Fruit fly (Drosophila melanogaster) whole organism, embryonic: Measurements from ENCODE around the gene Obp99d.
A peak's percentile ranks its signal among the peaks of the same experiment; 100 is the strongest.

Source experiments
- Asciz ChIP-seq: fragments of 200-800 bp; sonication (Bioruptor generic); optimal IDR thresholded peaks from 2 replicates; lab custom pipeline; 2017; ENCODE audit warnings: missing biosample characterization, mild to moderate bottlenecking, missing genetic modification characterization, missing genetic modification reagents
- Awh ChIP-seq: fragments of 200-800 bp; sonication (Bioruptor generic); IDR thresholded peaks from 2 replicates; pipeline ENCODE4, ENCODE4 v1.3.6; 2022; ENCODE audit warnings: missing biosample characterization, missing genetic modification characterization
- B-H1 ChIP-seq: fragments of 200-800 bp; sonication (Bioruptor generic); IDR thresholded peaks from 3 replicates; pipeline ENCODE4 v1.3.6; 2022; ENCODE audit warnings: missing biosample characterization, missing genetic modification characterization
- B-H2 ChIP-seq: fragments of 200-800 bp; sonication (Bioruptor generic); optimal IDR thresholded peaks from 2 replicates; lab custom pipeline; 2018; ENCODE audit warnings: missing biosample characterization, mild to moderate bottlenecking, missing genetic modification characterization
- CG12155 ChIP-seq: fragments of 200-800 bp; sonication (Bioruptor generic); optimal IDR thresholded peaks from 3 replicates; lab custom pipeline; 2016; ENCODE audit warnings: missing biosample characterization, missing genetic modification characterization
- CG12769 ChIP-seq: fragments of 200-800 bp; sonication (Bioruptor generic); optimal IDR thresholded peaks from 2 replicates; lab custom pipeline; 2019; ENCODE audit warnings: missing biosample characterization, mild to moderate bottlenecking, missing genetic modification characterization, moderate library complexity
- CG13424 ChIP-seq: fragments of 200-800 bp; sonication (Bioruptor generic); optimal IDR thresholded peaks from 2 replicates; lab custom pipeline; 2019; ENCODE audit warnings: missing biosample characterization, mild to moderate bottlenecking, missing genetic modification characterization, moderate library complexity
- CG13624 ChIP-seq: fragments of 200-800 bp; sonication (Bioruptor generic); optimal IDR thresholded peaks from 2 replicates; lab custom pipeline; 2016; ENCODE audit warnings: missing biosample characterization, missing genetic modification characterization
- CG16863 ChIP-seq: fragments of 200-800 bp; sonication (Bioruptor generic); optimal IDR thresholded peaks from 3 replicates; lab custom pipeline; 2016; ENCODE audit warnings: missing biosample characterization, missing genetic modification characterization
- CG17328 ChIP-seq: fragments of 200-800 bp; sonication (Bioruptor generic); IDR thresholded peaks from 2 replicates; pipeline ENCODE4 v1.3.6; 2022; ENCODE audit warnings: missing biosample characterization, missing genetic modification characterization
- CG17829 ChIP-seq: fragments of 200-800 bp; optimal IDR thresholded peaks from 2 replicates; lab custom pipeline; 2019; ENCODE audit warnings: missing biosample characterization, mild to moderate bottlenecking, missing genetic modification characterization, moderate library complexity
- CG18476 ChIP-seq: fragments of 200-800 bp; sonication (Bioruptor generic); optimal IDR thresholded peaks from 2 replicates; lab custom pipeline; 2016; ENCODE audit warnings: missing biosample characterization, mild to moderate bottlenecking, missing genetic modification characterization
- CG18764 ChIP-seq: fragments of 200-800 bp; sonication (Bioruptor generic); optimal IDR thresholded peaks from 3 replicates; lab custom pipeline; 2016; ENCODE audit warnings: missing biosample characterization, missing genetic modification characterization
- CG31224 ChIP-seq: fragments of 200-800 bp; sonication (Bioruptor generic); IDR thresholded peaks from 2 replicates; pipeline ENCODE4 v1.3.6; 2022; ENCODE audit warnings: missing biosample characterization, missing genetic modification characterization
- CG32532 ChIP-seq: fragments of 200-800 bp; sonication (Bioruptor generic); IDR thresholded peaks from 2 replicates; pipeline ENCODE4 v1.3.6; 2022; ENCODE audit warnings: missing biosample characterization, missing genetic modification characterization
- CG32772 ChIP-seq: fragments of 200-800 bp; sonication (Bioruptor generic); IDR thresholded peaks from 2 replicates; pipeline ENCODE4 v1.3.6; 2022; ENCODE audit warnings: missing biosample characterization, missing genetic modification characterization
- CG3838 ChIP-seq: fragments of 200-800 bp; sonication (Bioruptor generic); optimal IDR thresholded peaks from 3 replicates; lab custom pipeline; 2016; ENCODE audit warnings: missing biosample characterization, missing genetic modification characterization
- CG4360 ChIP-seq: fragments of 200-800 bp; sonication (Bioruptor generic); IDR thresholded peaks from 2 replicates; pipeline ENCODE4 v1.3.6; 2022; ENCODE audit warnings: missing biosample characterization, missing genetic modification characterization
- CG6654 ChIP-seq: fragments of 200-800 bp; sonication (Bioruptor generic); optimal IDR thresholded peaks from 2 replicates; lab custom pipeline; 2017; ENCODE audit warnings: missing biosample characterization, mild to moderate bottlenecking, missing genetic modification characterization
- CG7357 ChIP-seq: fragments of 200-800 bp; sonication (Bioruptor generic); IDR thresholded peaks from 3 replicates; pipeline ENCODE4 v1.3.6; 2022; ENCODE audit warnings: missing biosample characterization, missing genetic modification characterization
- CG7556 ChIP-seq: fragments of 200-800 bp; sonication (Bioruptor generic); optimal IDR thresholded peaks from 2 replicates; lab custom pipeline; 2017; ENCODE audit warnings: missing biosample characterization, mild to moderate bottlenecking, missing genetic modification characterization
- CG7786 ChIP-seq: fragments of 200-800 bp; sonication (Bioruptor generic); optimal IDR thresholded peaks from 2 replicates; lab custom pipeline; 2016; ENCODE audit warnings: missing biosample characterization, missing genetic modification characterization
- CG8281 ChIP-seq: fragments of 200-800 bp; sonication (Bioruptor generic); optimal IDR thresholded peaks from 2 replicates; lab custom pipeline; 2018; ENCODE audit warnings: missing biosample characterization, mild to moderate bottlenecking, missing genetic modification characterization, moderate library complexity
- Camta ChIP-seq: fragments of 200-800 bp; sonication (Bioruptor generic); optimal IDR thresholded peaks from 2 replicates; lab custom pipeline; 2016; ENCODE audit warnings: missing biosample characterization, missing genetic modification characterization
- CkIIα-i1 ChIP-seq: fragments of 200-800 bp; sonication (Bioruptor generic); IDR thresholded peaks from 2 replicates; pipeline ENCODE4 v1.3.6; 2022; ENCODE audit warnings: missing biosample characterization, missing genetic modification characterization
- Dad ChIP-seq: fragments of 200-800 bp; sonication (Bioruptor generic); optimal IDR thresholded peaks from 3 replicates; lab custom pipeline; 2016; ENCODE audit warnings: missing biosample characterization, missing genetic modification characterization
- Dfd ChIP-seq, 2 experiments: fragments of >200 bp; optimal IDR thresholded peaks; 2 replicates each; lab custom pipeline; 2017; ENCODE audit warnings: missing biosample characterization in 2 of 2, missing genetic modification characterization in 2 of 2
- Dip3 ChIP-seq: fragments of 200-800 bp; sonication (Bioruptor generic); optimal IDR thresholded peaks from 3 replicates; lab custom pipeline; 2016; ENCODE audit warnings: missing biosample characterization, missing genetic modification characterization
- Fer1 ChIP-seq: fragments of 200-800 bp; sonication (Bioruptor generic); optimal IDR thresholded peaks from 2 replicates; lab custom pipeline; 2017; ENCODE audit warnings: missing biosample characterization, mild to moderate bottlenecking, missing genetic modification characterization
- Fer3 ChIP-seq: fragments of 200-800 bp; sonication (Bioruptor generic); optimal IDR thresholded peaks from 2 replicates; lab custom pipeline; 2018; ENCODE audit warnings: missing biosample characterization, mild to moderate bottlenecking, missing genetic modification characterization, moderate library complexity
- Gsc ChIP-seq: fragments of 200-800 bp; sonication (Bioruptor generic); IDR thresholded peaks from 2 replicates; pipeline ENCODE4 v1.3.6; 2022; ENCODE audit warnings: missing biosample characterization, missing genetic modification characterization
- H2.0 ChIP-seq: fragments of 200-800 bp; sonication (Bioruptor generic); IDR thresholded peaks from 2 replicates; pipeline ENCODE4 v1.3.6; 2022; ENCODE audit warnings: missing biosample characterization, missing genetic modification characterization
- Hey ChIP-seq: fragments of 200-800 bp; sonication (Bioruptor generic); optimal IDR thresholded peaks from 3 replicates; lab custom pipeline; 2018; ENCODE audit warnings: missing biosample characterization, mild to moderate bottlenecking, missing genetic modification characterization
- Mes4 ChIP-seq: fragments of 200-800 bp; sonication (Bioruptor generic); optimal IDR thresholded peaks from 2 replicates; lab custom pipeline; 2016; ENCODE audit warnings: missing biosample characterization, missing genetic modification characterization
- Myb ChIP-seq: fragments of 200-800 bp; sonication (Bioruptor generic); optimal IDR thresholded peaks from 2 replicates; lab custom pipeline; 2016; ENCODE audit warnings: missing biosample characterization, missing genetic modification characterization
- Oaz ChIP-seq: fragments of 200-800 bp; sonication (Bioruptor generic); IDR thresholded peaks from 2 replicates; pipeline ENCODE4 v1.3.6; 2022; ENCODE audit warnings: missing biosample characterization, missing genetic modification characterization
- bbx ChIP-seq: fragments of 200-800 bp; sonication (Bioruptor generic); IDR thresholded peaks from 2 replicates; pipeline ENCODE4 v1.3.6; 2022; ENCODE audit warnings: missing biosample characterization, missing genetic modification characterization; ENCODE audit not compliant: partially characterized antibody
- chinmo ChIP-seq: fragments of 200-800 bp; sonication (Bioruptor generic); IDR thresholded peaks from 4 replicates; pipeline ENCODE4 v1.3.6; 2022; ENCODE audit warnings: missing biosample characterization, missing genetic modification characterization; ENCODE audit not compliant: partially characterized antibody
- croc ChIP-seq: fragments of 200-800 bp; sonication (Bioruptor generic); conservative IDR thresholded peaks from 3 replicates; pipeline ENCODE4 v1.3.6; 2022; ENCODE audit warnings: missing biosample characterization, missing genetic modification characterization
- eyg ChIP-seq: fragments of 200-800 bp; sonication (Bioruptor generic); optimal IDR thresholded peaks from 3 replicates; lab custom pipeline; 2016; ENCODE audit warnings: missing biosample characterization, missing genetic modification characterization
- ftz-f1 ChIP-seq: fragments of 200-800 bp; sonication (Bioruptor generic); optimal IDR thresholded peaks from 2 replicates; lab custom pipeline; 2016; ENCODE audit warnings: missing biosample characterization, missing genetic modification characterization
- gsb-n ChIP-seq: fragments of 200-800 bp; sonication (Bioruptor generic); optimal IDR thresholded peaks from 3 replicates; lab custom pipeline; 2018; ENCODE audit warnings: missing biosample characterization, mild to moderate bottlenecking, missing genetic modification characterization
- hb ChIP-seq: fragments of 200-800 bp; sonication (Bioruptor generic); IDR thresholded peaks from 3 replicates; pipeline ENCODE4 v1.3.6; 2022; ENCODE audit warnings: missing biosample characterization, missing genetic modification characterization; ENCODE audit not compliant: partially characterized antibody
- hkb ChIP-seq, 2 experiments: fragments of 200-800 bp in 1 of 2; fragments of >200 bp in 1 of 2; sonication (Bioruptor generic) in 1 of 2; IDR thresholded peaks in 1 of 2; optimal IDR thresholded peaks in 1 of 2; 2 replicates each; pipeline versions ENCODE4 v1.3.6 to Lab custom; 2017 to 2022; ENCODE audit warnings: missing biosample characterization in 1 of 2, missing genetic modification characterization in 1 of 2
- mld ChIP-seq: fragments of 200-800 bp; sonication (Bioruptor generic); IDR thresholded peaks from 3 replicates; pipeline ENCODE4 v1.3.6; 2022; ENCODE audit warnings: missing biosample characterization, missing genetic modification characterization; ENCODE audit not compliant: partially characterized antibody
- row ChIP-seq: fragments of 200-800 bp; sonication (Bioruptor generic); IDR thresholded peaks from 3 replicates; pipeline ENCODE4 v1.3.6; 2022; ENCODE audit warnings: missing biosample characterization, missing genetic modification characterization
- sens ChIP-seq: fragments of 200-800 bp; sonication (Bioruptor generic); peaks from one replicate; lab custom pipeline; 2016; ENCODE audit warnings: missing biosample characterization, missing genetic modification characterization
- seq ChIP-seq: fragments of 200-800 bp; sonication (Bioruptor generic); IDR thresholded peaks from 2 replicates; pipeline ENCODE4 v1.3.6; 2022; ENCODE audit warnings: missing biosample characterization, missing genetic modification characterization
- stc ChIP-seq: fragments of 200-800 bp; sonication (Bioruptor generic); IDR thresholded peaks from 2 replicates; pipeline ENCODE4 v1.3.6; 2022; ENCODE audit warnings: missing biosample characterization, missing genetic modification characterization
- tin ChIP-seq: fragments of 200-800 bp; sonication (Bioruptor generic); optimal IDR thresholded peaks from 3 replicates; lab custom pipeline; 2016; ENCODE audit warnings: missing biosample characterization, missing genetic modification characterization
- tio ChIP-seq: fragments of 200-800 bp; sonication (Bioruptor generic); optimal IDR thresholded peaks from 2 replicates; lab custom pipeline; 2017; ENCODE audit warnings: missing biosample characterization, missing genetic modification characterization, inconsistent platforms
- zfh2 ChIP-seq: fragments of 200-800 bp; sonication (Bioruptor generic); optimal IDR thresholded peaks from 2 replicates; lab custom pipeline; 2016; ENCODE audit warnings: missing biosample characterization, missing genetic modification characterization

Obp99d gene

DNA sequence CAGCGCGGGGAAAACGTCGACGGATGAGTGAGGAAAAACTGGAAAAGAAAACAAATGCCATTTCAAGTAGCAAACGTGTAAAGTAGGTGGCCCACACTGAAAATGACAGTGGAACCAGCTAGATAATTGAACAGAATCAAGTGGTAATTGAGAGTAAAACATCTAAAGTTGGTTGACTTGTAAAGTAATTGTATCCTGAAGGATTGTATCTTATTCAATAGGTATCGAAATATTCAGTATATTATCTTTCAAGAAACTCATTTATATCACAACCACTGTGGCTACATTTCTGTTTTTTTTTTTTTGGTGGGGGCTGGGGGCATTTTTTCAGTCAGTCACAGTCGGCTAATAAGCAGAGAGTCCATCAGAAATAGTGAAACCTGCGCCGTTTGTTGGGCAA lies 15.1 kb upstream of the Obp99d start (continued):
- no peak for TF ChIP-seq chinmo (GFP tag; lab: Robert Waterston, UW)
- no peak for TF ChIP-seq hb (GFP tag; lab: Robert Waterston, UW)
- no peak for TF ChIP-seq Oaz
- no peak for TF ChIP-seq CG3838 (GFP tag; lab: Kevin White, UChicago)
- TF ChIP-seq seq (GFP tag; lab: Robert Waterston, UW), result no peak
- TF ChIP-seq Awh, result peak; percentile 65; the same call in 1 of the 2 replicates
- no peak for TF ChIP-seq CG32532 (GFP tag; lab: Robert Waterston, UW)
- TF ChIP-seq sens (GFP tag; lab: Kevin White, UChicago), result peak; percentile 83
- no peak for TF ChIP-seq CG8281
- no peak for TF ChIP-seq Fer3 (tag; lab: Kevin White, UChicago)
- TF ChIP-seq Camta, result peak; percentile 46
- TF ChIP-seq CG12769 (tag; lab: Kevin White, UChicago), result no peak
- no peak for TF ChIP-seq CkIIα-i1 (GFP tag; lab: Robert Waterston, UW)
- peak; percentile 59 for TF ChIP-seq CG17829 (tag; lab: Kevin White, UChicago)
- TF ChIP-seq eyg (GFP tag; lab: Kevin White, UChicago), result peak; percentile 10
- no peak for TF ChIP-seq tin (GFP tag; lab: Kevin White, UChicago)
- TF ChIP-seq Myb, result no peak
- TF ChIP-seq Dad (GFP tag; lab: Kevin White, UChicago), result no peak
- TF ChIP-seq tio (GFP tag; lab: Kevin White, UChicago), result no peak
- no peak for TF ChIP-seq CG18476
- TF ChIP-seq CG12155 (GFP tag; lab: Kevin White, UChicago), result no peak
- 0 out of 2 replicates have a peak, but pooled peaks have one; percentile 10 for TF ChIP-seq CG31224 (GFP tag; lab: Robert Waterston, UW)
- TF ChIP-seq CG16863 (GFP tag; lab: Kevin White, UChicago), result peak; percentile 2
- TF ChIP-seq Dip3 (GFP tag; lab: Kevin White, UChicago), result no peak
- no peak for TF ChIP-seq Mes4 (GFP tag; lab: Kevin White, UChicago)
- peak; percentile 77 for TF ChIP-seq stc (GFP tag; lab: Robert Waterston, UW)
- no peak for TF ChIP-seq CG7786 (GFP tag; lab: Kevin White, UChicago)
- peak; percentile 47; the same call in 2 of the 3 replicates for TF ChIP-seq croc (GFP tag; lab: Robert Waterston, UW)
- no peak for TF ChIP-seq mld
- TF ChIP-seq hkb (optimal IDR thresholded peaks at IDR 0.05; lab: Kevin White, UChicago), result no peak
- peak; percentile 49 for TF ChIP-seq hkb (GFP tag; IDR thresholded peaks at IDR 0.05; lab: Robert Waterston, UW)
- TF ChIP-seq CG6654 (GFP tag; lab: Kevin White, UChicago), result no peak
- peak; percentile 58; the same call in 2 of the 3 replicates for TF ChIP-seq CG7357
- TF ChIP-seq CG4360 (GFP tag; lab: Robert Waterston, UW), result no peak; the same call in 1 of the 2 replicates
- no peak for TF ChIP-seq Dfd (GFP tag; optimal IDR thresholded peaks at IDR 0.05; lab: Kevin White, UChicago)
- no peak for TF ChIP-seq Fer1 (GFP tag; lab: Kevin White, UChicago)
- no peak for TF ChIP-seq CG13624 (GFP tag; lab: Kevin White, UChicago)
- peak; percentile 70 for TF ChIP-seq CG32772
- TF ChIP-seq row (GFP tag; lab: Robert Waterston, UW), result peak; percentile 43; the same call in 2 of the 3 replicates
- TF ChIP-seq B-H2 (GFP tag; lab: Kevin White, UChicago), result no peak
- no peak for TF ChIP-seq H2.0 (GFP tag; lab: Robert Waterston, UW)
- peak; percentile 53 for TF ChIP-seq CG17328 (GFP tag; lab: Robert Waterston, UW)
- TF ChIP-seq Asciz (GFP tag; lab: Kevin White, UChicago), result no peak
- TF ChIP-seq Hey (tag; lab: Kevin White, UChicago), result no peak
- peak; percentile 32 for TF ChIP-seq CG7556 (GFP tag; lab: Kevin White, UChicago)
- no peak for TF ChIP-seq B-H1 (GFP tag; lab: Robert Waterston, UW)
- peak; percentile 46 for TF ChIP-seq gsb-n (tag; lab: Kevin White, UChicago)
- TF ChIP-seq ftz-f1 (GFP tag; lab: Kevin White, UChicago), result no peak
- no peak for TF ChIP-seq zfh2 (GFP tag; lab: Kevin White, UChicago)
- TF ChIP-seq bbx (GFP tag; lab: Robert Waterston, UW), result no peak
- TF ChIP-seq CG18764 (GFP tag; lab: Kevin White, UChicago), result no peak
- peak; percentile 27; the same call in 1 of the 2 replicates for TF ChIP-seq Gsc (GFP tag; lab: Robert Waterston, UW)
- peak; percentile 18 for TF ChIP-seq CG13424 (tag; lab: Kevin White, UChicago)
